Worm (Caenorhabditis elegans) whole organism, L4 larva: Measurements from ENCODE around the gene R04F11.2.

Source experiments
- D1046.2 ChIP-seq: fragments of 200-800 bp; sonication (Bioruptor generic); IDR thresholded peaks from 2 replicates; pipeline ENCODE4 v1.3.6; 2022; ENCODE audit warnings: missing genetic modification characterization, missing compliant biosample characterization
- F26F4.8 ChIP-seq: fragments of 200-800 bp; sonication (Bioruptor generic); conservative IDR thresholded peaks from 2 replicates; pipeline ENCODE4 v1.3.6; 2022; ENCODE audit warnings: missing genetic modification characterization, missing compliant biosample characterization
- Y48G9A.11 ChIP-seq: fragments of 200-800 bp; sonication (Bioruptor generic); IDR thresholded peaks from 2 replicates; pipeline ENCODE4 v1.3.6; 2022; ENCODE audit warnings: missing genetic modification reagents, missing genetic modification characterization, missing compliant biosample characterization
- ZK546.5 ChIP-seq, 2 experiments: sonication (generic microtip); optimal IDR thresholded peaks; 2 replicates each; lab custom pipeline; 2017; ENCODE audit warnings: missing biosample characterization in 2 of 2, missing genetic modification characterization in 2 of 2
- aha-1 ChIP-seq: fragments of 150-350 bp; peaks from one replicate; lab custom pipeline; 2014; ENCODE audit warnings: missing biosample characterization, missing genetic modification characterization
- aly-2 ChIP-seq: sonication (generic microtip); optimal IDR thresholded peaks from 2 replicates; lab custom pipeline; 2018; ENCODE audit warnings: missing biosample characterization, missing genetic modification characterization
- arid-1 ChIP-seq: fragments of 200-800 bp; sonication (Bioruptor generic); conservative IDR thresholded peaks from 2 replicates; pipeline ENCODE4 v1.3.6; 2022; ENCODE audit warnings: missing genetic modification reagents, missing genetic modification characterization, missing compliant biosample characterization
- attf-4 ChIP-seq: sonication (generic microtip); optimal IDR thresholded peaks from 3 replicates; lab custom pipeline; 2017; ENCODE audit warnings: missing biosample characterization, missing genetic modification characterization
- ceh-28 ChIP-seq: fragments of 150-350 bp; optimal IDR thresholded peaks from 2 replicates; lab custom pipeline; 2014; ENCODE audit warnings: missing biosample characterization, missing genetic modification reagents, missing genetic modification characterization
- ceh-82 ChIP-seq: sonication (generic microtip); optimal IDR thresholded peaks from 2 replicates; lab custom pipeline; 2017; ENCODE audit warnings: missing biosample characterization, missing genetic modification characterization
- daf-12 ChIP-seq: fragments of 150-350 bp; optimal IDR thresholded peaks from 2 replicates; lab custom pipeline; 2014; ENCODE audit warnings: missing biosample characterization, missing genetic modification reagents, missing genetic modification characterization
- daf-16 ChIP-seq, 3 experiments: sonication (generic microtip); optimal IDR thresholded peaks; 2 replicates each; lab custom pipeline; 2016 to 2017; ENCODE audit warnings: missing genetic modification characterization in 3 of 3, missing genetic modification reagents in 3 of 3, mild to moderate bottlenecking in 2 of 3, missing compliant biosample characterization in 2 of 3, missing biosample characterization in 1 of 3, moderate library complexity in 1 of 3
- daf-19 ChIP-seq: fragments of 200-800 bp; sonication (Bioruptor generic); conservative IDR thresholded peaks from 2 replicates; pipeline ENCODE4 v1.3.6; 2022; ENCODE audit warnings: missing genetic modification characterization, missing compliant biosample characterization
- dmd-6 ChIP-seq: fragments of 200-800 bp; sonication (Bioruptor generic); IDR thresholded peaks from 2 replicates; pipeline ENCODE4 v1.3.6; 2022; ENCODE audit warnings: missing genetic modification reagents, missing genetic modification characterization, missing compliant biosample characterization
- dmd-8 ChIP-seq: fragments of 200-800 bp; sonication (Bioruptor generic); IDR thresholded peaks from 2 replicates; pipeline ENCODE4 v1.3.6; 2022; ENCODE audit warnings: missing genetic modification characterization, missing compliant biosample characterization
- dpl-1 ChIP-seq: fragments of 150-350 bp; optimal IDR thresholded peaks from 2 replicates; lab custom pipeline; 2014; ENCODE audit warnings: missing biosample characterization, missing genetic modification reagents, missing genetic modification characterization
- dve-1 ChIP-seq: sonication (generic microtip); optimal IDR thresholded peaks from 2 replicates; lab custom pipeline; 2017; ENCODE audit warnings: antibody characterized with exemption, mild to moderate bottlenecking, missing genetic modification characterization, missing compliant biosample characterization; ENCODE audit not compliant: insufficient read depth
- egl-27 ChIP-seq: sonication (generic microtip); optimal IDR thresholded peaks from 3 replicates; lab custom pipeline; 2017; ENCODE audit warnings: missing biosample characterization, missing genetic modification reagents, missing genetic modification characterization
- egl-43 ChIP-seq: fragments of 200-800 bp; sonication (Bioruptor generic); IDR thresholded peaks from 2 replicates; pipeline ENCODE4 v1.3.6; 2022; ENCODE audit warnings: missing genetic modification reagents, missing genetic modification characterization, missing compliant biosample characterization
- fkh-10 ChIP-seq: fragments of 150-350 bp; optimal IDR thresholded peaks from 2 replicates; lab custom pipeline; 2014; ENCODE audit warnings: missing biosample characterization, missing genetic modification reagents, missing genetic modification characterization
- hif-1 ChIP-seq, 2 experiments: sonication (generic microtip); optimal IDR thresholded peaks; 2 replicates each; lab custom pipeline; 2016 to 2017; ENCODE audit warnings: missing compliant biosample characterization in 2 of 2, missing genetic modification characterization in 2 of 2, missing genetic modification reagents in 2 of 2, missing genotype in 2 of 2, mild to moderate bottlenecking in 1 of 2
- hlh-30 ChIP-seq: sonication (generic microtip); optimal IDR thresholded peaks from 2 replicates; lab custom pipeline; 2017; ENCODE audit warnings: antibody characterized with exemption, mild to moderate bottlenecking, missing genetic modification characterization, missing compliant biosample characterization; ENCODE audit not compliant: insufficient read depth
- lim-7 ChIP-seq: fragments of 200-800 bp; sonication (Bioruptor generic); IDR thresholded peaks from 2 replicates; pipeline ENCODE4 v1.3.6; 2022; ENCODE audit warnings: missing genetic modification characterization, missing compliant biosample characterization
- lin-15B ChIP-seq: fragments of 150-350 bp; sonication (generic microtip); optimal IDR thresholded peaks from 3 replicates; lab custom pipeline; 2014; ENCODE audit warnings: missing biosample characterization, missing genetic modification characterization
- lin-29 ChIP-seq: fragments of 200-800 bp; sonication (Bioruptor generic); IDR thresholded peaks from 2 replicates; pipeline ENCODE4 v1.3.6; 2022; ENCODE audit warnings: missing genetic modification reagents, missing genetic modification characterization, missing compliant biosample characterization
- lin-38 ChIP-seq: fragments of 200-800 bp; sonication (Bioruptor generic); IDR thresholded peaks from 2 replicates; pipeline ENCODE4 v1.3.6; 2022; ENCODE audit warnings: missing genetic modification reagents, missing genetic modification characterization, missing compliant biosample characterization
- lin-39 ChIP-seq: fragments of 150-350 bp; optimal IDR thresholded peaks from 2 replicates; lab custom pipeline; 2014; ENCODE audit warnings: missing biosample characterization, missing genetic modification reagents, missing genetic modification characterization
- lir-3 ChIP-seq: sonication (generic microtip); optimal IDR thresholded peaks from 2 replicates; lab custom pipeline; 2016; ENCODE audit warnings: mild to moderate bottlenecking, missing genetic modification characterization, missing compliant biosample characterization
- lsy-2 ChIP-seq, 2 experiments: fragments of 150-350 bp in 1 of 2; sonication (generic microtip) in 1 of 2; optimal IDR thresholded peaks; 2 replicates each; lab custom pipeline; 2014 to 2017; ENCODE audit warnings: missing biosample characterization in 2 of 2, missing genetic modification characterization in 2 of 2
- mdl-1 ChIP-seq, 2 experiments: fragments of 150-350 bp in 1 of 2; sonication (generic microtip) in 1 of 2; optimal IDR thresholded peaks; 2 replicates each; lab custom pipeline; 2014 to 2017; ENCODE audit warnings: missing biosample characterization in 2 of 2, missing genetic modification characterization in 2 of 2
- mes-2 ChIP-seq: sonication (generic microtip); optimal IDR thresholded peaks from 2 replicates; lab custom pipeline; 2016; ENCODE audit warnings: missing genotype, mild to moderate bottlenecking, missing genetic modification characterization, missing compliant biosample characterization; ENCODE audit not compliant: poor library complexity, severe bottlenecking
- mxl-2 ChIP-seq: fragments of 200-800 bp; sonication (Bioruptor generic); conservative IDR thresholded peaks from 2 replicates; pipeline ENCODE4 v1.3.6; 2022; ENCODE audit warnings: missing genetic modification reagents, missing genetic modification characterization, missing compliant biosample characterization
- nhr-11 ChIP-seq: fragments of 150-350 bp; optimal IDR thresholded peaks from 2 replicates; lab custom pipeline; 2014; ENCODE audit warnings: missing biosample characterization, missing genetic modification characterization
- nhr-237 ChIP-seq: sonication (generic microtip); optimal IDR thresholded peaks from 2 replicates; lab custom pipeline; 2017; ENCODE audit warnings: missing biosample characterization, missing genetic modification characterization
- nhr-25 ChIP-seq: sonication (generic microtip); optimal IDR thresholded peaks from 2 replicates; lab custom pipeline; 2017; ENCODE audit warnings: missing genetic modification characterization, mild to moderate bottlenecking, missing compliant biosample characterization, antibody characterized with exemption, moderate library complexity, borderline replicate concordance; ENCODE audit not compliant: insufficient read depth
- nhr-42 ChIP-seq: fragments of 200-800 bp; sonication (Bioruptor generic); IDR thresholded peaks from 2 replicates; pipeline ENCODE4 v1.3.6; 2022; ENCODE audit warnings: missing genetic modification characterization, missing compliant biosample characterization
- nhr-6 ChIP-seq: fragments of 150-350 bp; optimal IDR thresholded peaks from 2 replicates; lab custom pipeline; 2014; ENCODE audit warnings: missing biosample characterization, missing genetic modification characterization
- nhr-77 ChIP-seq: fragments of 150-350 bp; optimal IDR thresholded peaks from 2 replicates; lab custom pipeline; 2014; ENCODE audit warnings: missing biosample characterization, missing genetic modification characterization
- rbr-2 ChIP-seq: sonication (generic microtip); optimal IDR thresholded peaks from 2 replicates; lab custom pipeline; 2016; ENCODE audit warnings: missing genotype, missing genetic modification characterization, missing compliant biosample characterization
- set-16 ChIP-seq: fragments of 200-800 bp; sonication (Bioruptor generic); IDR thresholded peaks from 2 replicates; pipeline ENCODE4 v1.3.6; 2022; ENCODE audit warnings: missing genetic modification reagents, missing genetic modification characterization, missing compliant biosample characterization
- skn-1 ChIP-seq: fragments of 150-350 bp; optimal IDR thresholded peaks from 2 replicates; lab custom pipeline; 2014; ENCODE audit warnings: missing biosample characterization, missing genetic modification characterization
- spr-1 ChIP-seq: sonication (generic microtip); optimal IDR thresholded peaks from 2 replicates; lab custom pipeline; 2016; ENCODE audit warnings: mild to moderate bottlenecking, missing genetic modification characterization, missing compliant biosample characterization
- tra-1 ChIP-seq: fragments of 200-800 bp; sonication (Bioruptor generic); IDR thresholded peaks from 2 replicates; pipeline ENCODE4 v1.3.6; 2022; ENCODE audit warnings: missing genetic modification reagents, missing genetic modification characterization, missing compliant biosample characterization
- unc-130 ChIP-seq: sonication (generic microtip); optimal IDR thresholded peaks from 2 replicates; lab custom pipeline; 2016; ENCODE audit warnings: missing genetic modification reagents, missing genetic modification characterization, missing compliant biosample characterization
- unc-39 ChIP-seq: sonication (generic microtip); optimal IDR thresholded peaks from 2 replicates; lab custom pipeline; 2017; ENCODE audit warnings: missing biosample characterization, missing genetic modification characterization
- ztf-11 ChIP-seq: fragments of 150-350 bp; optimal IDR thresholded peaks from 2 replicates; lab custom pipeline; 2014; ENCODE audit warnings: missing biosample characterization, missing genetic modification characterization

The R04F11.2 gene

ce11 chrV:12317894-12318553 lies at the start of gene R04F11.2, which contains the start of gene R04F11.5 (continued):
- TF ChIP-seq nhr-77 (tag; lab: Kevin White, UChicago): peak; percentile 70
- TF ChIP-seq ceh-28 (tag; lab: Kevin White, UChicago): no peak
- no peak for TF ChIP-seq lim-7 (GFP tag; lab: Robert Waterston, UW)
- no peak for TF ChIP-seq tra-1 (GFP tag; lab: Robert Waterston, UW)
- TF ChIP-seq ztf-11 (tag; lab: Kevin White, UChicago): no peak
- TF ChIP-seq lsy-2 (tag; optimal IDR thresholded peaks at IDR 0.05; lab: Kevin White, UChicago): peak; percentile 94 to 99
- no peak for TF ChIP-seq egl-43 (GFP tag; lab: Robert Waterston, UW)
- peak; percentile 100 for TF ChIP-seq Y48G9A.11 (GFP tag; lab: Robert Waterston, UW)
- TF ChIP-seq dmd-6 (GFP tag; lab: Robert Waterston, UW): no peak; the same call in 1 of the 2 replicates
- no peak for TF ChIP-seq ceh-82
- TF ChIP-seq fkh-10 (GFP tag; lab: Kevin White, UChicago): peak; percentile 28
- TF ChIP-seq mdl-1 (tag; optimal IDR thresholded peaks at IDR 0.05; lab: Kevin White, UChicago): no peak
- no peak for TF ChIP-seq attf-4 (tag; lab: Kevin White, UChicago)
- TF ChIP-seq rbr-2: peak; percentile 65
- TF ChIP-seq F26F4.8 (GFP tag; lab: Robert Waterston, UW): no peak
- TF ChIP-seq nhr-6 (tag; lab: Kevin White, UChicago): peak; percentile 99
- TF ChIP-seq nhr-237: no peak
- TF ChIP-seq lin-15B: no peak
- peak; percentile 86 for TF ChIP-seq dpl-1 (GFP tag; lab: Kevin White, UChicago)

DNA sequence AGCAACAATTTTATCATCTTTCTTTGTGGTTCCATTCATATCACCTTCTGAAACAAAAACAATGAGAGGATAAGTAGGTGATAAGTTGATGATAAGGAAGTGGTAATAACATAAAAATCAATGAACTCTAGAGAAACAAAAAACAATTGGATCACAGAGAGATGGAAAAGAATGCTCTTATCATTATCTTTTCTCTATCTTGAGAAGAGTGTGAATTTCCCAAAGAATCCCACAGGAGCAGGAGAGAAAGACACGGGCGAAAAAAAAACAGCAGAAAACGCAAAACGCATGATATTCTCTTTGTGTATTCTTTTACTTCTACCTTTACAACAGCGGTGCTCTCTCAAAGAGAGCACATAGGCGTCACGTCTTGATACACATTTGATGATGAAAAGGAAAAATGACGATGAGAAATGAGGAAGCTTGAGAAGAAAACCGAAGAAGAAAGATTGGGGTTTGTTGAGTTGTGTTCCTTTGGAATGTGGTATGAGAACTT lies 48.9 kb upstream of the R04F11.2 start, which contains the start of gene twk-24:
Gene twk-24 (minus strand): TSS at position 51 of the 496 bp plus-strand sequence.
- TF ChIP-seq nhr-11 (peak; percentile 17), hlh-30 (peak; percentile 6), daf-16 (GFP tag; optimal IDR thresholded peaks at IDR 0.05; lab: Kevin White, UChicago) (peak in 1 of 2 experiments; percentile 23), daf-16 (tag; optimal IDR thresholded peaks at IDR 0.05; lab: Kevin White, UChicago) (no peak), dmd-6 (GFP tag; lab: Robert Waterston, UW) (no peak)

DNA sequence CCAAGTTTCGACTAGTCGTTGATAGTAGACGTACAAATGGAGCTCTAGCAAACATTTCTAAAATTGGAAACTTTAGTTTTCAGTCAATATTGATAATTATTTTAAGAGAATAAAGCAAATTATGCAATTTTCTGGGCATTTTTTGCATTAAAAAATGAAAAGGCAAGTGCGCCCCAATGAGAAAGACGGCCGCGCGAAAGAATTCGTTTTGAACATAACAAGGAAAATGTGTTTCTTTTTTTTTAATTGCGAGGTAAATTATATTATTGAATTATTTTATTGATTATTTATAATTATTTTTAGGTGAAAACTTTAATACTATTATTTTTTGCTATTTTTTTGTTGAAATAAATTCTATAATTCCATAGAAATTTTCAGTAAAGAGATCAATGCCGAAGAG lies 46.7 kb upstream of the R04F11.2 start, which contains the start of the genes tsfm-1 and capg-2:
Gene tsfm-1 (minus strand): TSS at position 57 of the 400 bp plus-strand sequence.
Gene capg-2 (plus strand): TSS at position 379 of the 400 bp plus-strand sequence.
- peak; percentile 29 for TF ChIP-seq mes-2 (tag; lab: Kevin White, UChicago)
- TF ChIP-seq unc-39 (tag; lab: Kevin White, UChicago): no peak
- TF ChIP-seq lin-39 (tag; lab: Kevin White, UChicago): no peak
- TF ChIP-seq dpl-1 (GFP tag; lab: Kevin White, UChicago): peak; percentile 73
- TF ChIP-seq ztf-11 (tag; lab: Kevin White, UChicago): no peak
- no peak for TF ChIP-seq nhr-11
- peak; percentile 84 for TF ChIP-seq lin-38 (GFP tag; lab: Robert Waterston, UW)
- TF ChIP-seq rbr-2: no peak
- TF ChIP-seq D1046.2 (GFP tag; lab: Robert Waterston, UW): no peak
- TF ChIP-seq daf-12 (tag; lab: Kevin White, UChicago): no peak
- TF ChIP-seq aha-1 (tag; lab: Kevin White, UChicago): peak; percentile 62
- TF ChIP-seq ZK546.5 (tag; optimal IDR thresholded peaks at IDR 0.05; lab: Kevin White, UChicago): no peak
- no peak for TF ChIP-seq nhr-42 (GFP tag; lab: Robert Waterston, UW)
- TF ChIP-seq nhr-25 (tag; lab: Kevin White, UChicago): no peak
- no peak for TF ChIP-seq dve-1 (tag; lab: Kevin White, UChicago)
- no peak for TF ChIP-seq F26F4.8 (GFP tag; lab: Robert Waterston, UW)
- no peak for TF ChIP-seq set-16
- TF ChIP-seq dmd-8: no peak
- TF ChIP-seq hlh-30: no peak
- TF ChIP-seq unc-130 (GFP tag; lab: Kevin White, UChicago): no peak
- no peak for TF ChIP-seq daf-19
- no peak for TF ChIP-seq mxl-2
- no peak for TF ChIP-seq aly-2
- TF ChIP-seq skn-1: no peak
- TF ChIP-seq arid-1 (GFP tag; lab: Robert Waterston, UW): no peak
- no peak for TF ChIP-seq hif-1 (tag; optimal IDR thresholded peaks at IDR 0.05; lab: Kevin White, UChicago)
- TF ChIP-seq lir-3 (tag; lab: Kevin White, UChicago): no peak
- no peak for TF ChIP-seq egl-27 (tag; lab: Kevin White, UChicago)
- no peak for TF ChIP-seq lin-29 (GFP tag; lab: Robert Waterston, UW)
- TF ChIP-seq spr-1 (tag; lab: Kevin White, UChicago): no peak
